Worm (Caenorhabditis elegans) whole organism, late embryonic: ENCODE data around the gene sru-39.

Experiments
- F13H6.1 ChIP-seq: sonication (generic microtip); optimal IDR thresholded peaks from 2 replicates; lab custom pipeline; 2016; ENCODE audit warnings: missing genetic modification characterization, missing compliant biosample characterization
- ceh-19 ChIP-seq: fragments of 200-800 bp; sonication (Bioruptor generic); optimal IDR thresholded peaks from 2 replicates; lab custom pipeline; 2018; ENCODE audit warnings: mild to moderate bottlenecking, missing genetic modification characterization, missing compliant biosample characterization
- ceh-45 ChIP-seq: fragments of 200-800 bp; sonication (Bioruptor generic); IDR thresholded peaks from 2 replicates; pipeline ENCODE4 v1.3.6; 2022; ENCODE audit warnings: missing genetic modification reagents, missing genetic modification characterization, missing compliant biosample characterization
- fkh-10 ChIP-seq: fragments of 150-350 bp; optimal IDR thresholded peaks from 2 replicates; lab custom pipeline; 2014; ENCODE audit warnings: missing biosample characterization, missing genetic modification reagents, missing genetic modification characterization
- fkh-6 ChIP-seq: sonication (generic microtip); optimal IDR thresholded peaks from 2 replicates; lab custom pipeline; 2016; ENCODE audit warnings: missing genetic modification characterization, missing compliant biosample characterization
- pha-4 ChIP-seq: fragments of 150-350 bp; optimal IDR thresholded peaks from 2 replicates; lab custom pipeline; 2018; ENCODE audit warnings: missing biosample characterization, missing genetic modification reagents, missing genetic modification characterization
- sox-2 ChIP-seq: fragments of 200-800 bp; sonication (Bioruptor generic); IDR thresholded peaks from 2 replicates; pipeline ENCODE4 v1.3.6; 2022; ENCODE audit warnings: missing genetic modification reagents, missing genetic modification characterization, missing compliant biosample characterization

- TF ChIP-seq F13H6.1 (tag; lab: Kevin White, UChicago) (no peak), fkh-10 (no peak), ceh-19 (no peak), sox-2 (no peak), pha-4 (tag; lab: Kevin White, UChicago) (no peak), ceh-45 (GFP tag; lab: Robert Waterston, UW) (no peak), fkh-6 (tag; lab: Kevin White, UChicago) (no peak)
Observed at ce11 chrV:9784215-9784614, 19.1 kb upstream of the sru-39 start.
